Worm (Caenorhabditis elegans): Measurements from ENCODE around the gene srh-282.

DNA sequence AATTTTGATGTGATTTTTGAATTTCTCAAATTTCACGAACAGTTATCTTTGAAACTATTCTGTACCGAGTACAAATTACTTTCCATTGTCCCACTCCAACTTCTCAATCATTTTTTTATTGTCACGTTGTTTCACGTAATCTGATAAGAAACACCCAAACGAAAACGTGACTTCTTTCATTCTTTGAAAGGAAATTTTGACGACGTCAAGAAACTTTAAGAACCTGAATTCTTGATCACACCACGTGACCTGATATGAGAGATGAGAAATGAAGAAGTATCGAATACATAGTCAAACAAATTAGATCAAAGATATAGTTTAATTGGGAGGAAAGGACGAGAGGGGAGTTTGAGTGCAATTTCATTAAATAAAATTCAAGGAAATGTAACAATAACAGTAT is 36.3 kb upstream of the srh-282 start:
- TF ChIP-seq tbx-37 (GFP tag; conservative IDR thresholded peaks at IDR 0.05) = no peak
- TF ChIP-seq ama-1 (optimal IDR thresholded peaks at IDR 0.05) = no peak
- TF ChIP-seq tra-4 (tag; optimal IDR thresholded peaks at IDR 0.05) = no peak
- TF ChIP-seq hmg-4 (GFP tag; optimal IDR thresholded peaks at IDR 0.05) = no peak
- no peak for TF ChIP-seq aly-1 (tag; optimal IDR thresholded peaks at IDR 0.05)
- no peak for TF ChIP-seq ceh-13 (GFP tag; optimal IDR thresholded peaks at IDR 0.05)
- TF ChIP-seq F13C5.2 (tag; optimal IDR thresholded peaks at IDR 0.05) = no peak
- TF ChIP-seq ets-7 (tag; optimal IDR thresholded peaks at IDR 0.05) = no peak
- no peak for TF ChIP-seq hnd-1 (tag; optimal IDR thresholded peaks at IDR 0.05)
- TF ChIP-seq flt-1 (GFP tag; IDR thresholded peaks at IDR 0.05) = no peak
- TF ChIP-seq ceh-36 (tag; optimal IDR thresholded peaks at IDR 0.05) = no peak
- TF ChIP-seq B0310.2 (tag; optimal IDR thresholded peaks at IDR 0.05) = no peak
- no peak for TF ChIP-seq pes-1 (GFP tag; IDR thresholded peaks at IDR 0.05)
- no peak for TF ChIP-seq hmbx-1 (tag; optimal IDR thresholded peaks at IDR 0.05)
